Fruit fly (Drosophila melanogaster): ENCODE measurements around the gene Eip93F.

DNA sequence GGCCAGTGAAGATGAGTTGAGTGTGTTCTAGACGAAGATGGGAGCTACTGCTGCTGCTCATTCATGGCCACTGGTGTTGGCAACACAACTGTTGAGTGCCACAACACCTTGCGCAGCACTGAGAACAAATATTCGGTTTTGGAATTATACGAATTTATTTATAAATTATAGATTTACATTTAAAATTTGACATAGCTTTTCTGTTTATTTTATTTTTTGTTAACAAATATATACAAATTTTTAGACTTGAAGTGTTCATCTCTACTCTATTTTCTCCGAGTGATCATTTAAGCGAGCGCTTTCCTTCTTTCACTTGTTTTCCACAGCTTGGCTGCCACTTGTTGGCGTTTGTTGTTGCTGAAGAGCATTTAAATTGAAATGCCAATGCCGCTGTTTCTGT lies 38.6 kb downstream of the Eip93F start:
- TF ChIP-seq bab1 (GFP tag; optimal IDR thresholded peaks at IDR 0.05), result no peak
- no peak for TF ChIP-seq Mnt (GFP tag; optimal IDR thresholded peaks at IDR 0.05)
- no peak for TF ChIP-seq tj (GFP tag; optimal IDR thresholded peaks at IDR 0.05)
- no peak for TF ChIP-seq kay (GFP tag; ENCODE audit: borderline replicate concordance)

Measured in whole organism, adult.